Worm (Caenorhabditis elegans) whole organism, L2 larva: ENCODE data around the gene F38H12.5.

Source experiments
- F13H6.1 ChIP-seq: sonication (generic microtip); optimal IDR thresholded peaks from 2 replicates; lab custom pipeline; 2016; ENCODE audit warnings: missing genetic modification characterization, missing compliant biosample characterization
- R02D3.7 ChIP-seq: fragments of 150-350 bp; optimal IDR thresholded peaks from 2 replicates; lab custom pipeline; 2014; ENCODE audit warnings: missing biosample characterization, missing genetic modification characterization
- ama-1 ChIP-seq: fragments of 150-350 bp; optimal IDR thresholded peaks from 2 replicates; lab custom pipeline; 2018; ENCODE audit warnings: inconsistent platforms
- lsy-2 ChIP-seq, 2 experiments: fragments of 150-350 bp in 1 of 2; sonication (generic microtip) in 1 of 2; optimal IDR thresholded peaks; 2 replicates each; lab custom pipeline; 2014 to 2017; ENCODE audit warnings: missing biosample characterization in 2 of 2, missing genetic modification characterization in 2 of 2
- nhr-11 ChIP-seq: fragments of 150-350 bp; optimal IDR thresholded peaks from 2 replicates; lab custom pipeline; 2014; ENCODE audit warnings: missing biosample characterization, missing genetic modification characterization
- nhr-237 ChIP-seq: fragments of 150-350 bp; optimal IDR thresholded peaks from 2 replicates; lab custom pipeline; 2014; ENCODE audit warnings: missing biosample characterization, missing genetic modification characterization
- nhr-25 ChIP-seq: fragments of 150-350 bp; sonication (generic microtip); optimal IDR thresholded peaks from 3 replicates; lab custom pipeline; 2014; ENCODE audit warnings: missing biosample characterization, missing genetic modification characterization
- zag-1 ChIP-seq: fragments of 150-350 bp; optimal IDR thresholded peaks from 2 replicates; lab custom pipeline; 2014; ENCODE audit warnings: missing biosample characterization, missing genetic modification characterization

- no peak for TF ChIP-seq nhr-237 (tag; lab: Kevin White, UChicago)
- no peak for TF ChIP-seq R02D3.7 (tag; lab: Kevin White, UChicago)
- TF ChIP-seq F13H6.1 (tag; lab: Kevin White, UChicago), result no peak
- no peak for TF ChIP-seq ama-1
- TF ChIP-seq zag-1 (tag; lab: Kevin White, UChicago), result no peak
- TF ChIP-seq nhr-11, result no peak
- no peak for TF ChIP-seq nhr-25 (tag; lab: Kevin White, UChicago)
- TF ChIP-seq lsy-2 (tag; optimal IDR thresholded peaks at IDR 0.05; lab: Kevin White, UChicago), result no peak
Observed at ce11 chrV:4127435-4127834, 44.6 kb upstream of the F38H12.5 start, which contains the start of gene T05B4.13.
